Worm (Caenorhabditis elegans): ENCODE results near the gene cest-24.

- TF ChIP-seq hlh-30 (tag; optimal IDR thresholded peaks at IDR 0.05; ENCODE audit: insufficient read depth) (no peak), nfya-1 (tag; optimal IDR thresholded peaks at IDR 0.05) (no peak), ceh-2 (tag; optimal IDR thresholded peaks at IDR 0.05) (no peak), odd-2 (tag; optimal IDR thresholded peaks at IDR 0.05) (no peak), ceh-19 (GFP tag; optimal IDR thresholded peaks at IDR 0.05) (no peak), dve-1 (tag; optimal IDR thresholded peaks at IDR 0.05) (no peak), pqm-1 (tag; optimal IDR thresholded peaks at IDR 0.05) (no peak)
Observed at ce11 chrV:6359522-6359921, 42.8 kb downstream of the cest-24 start.
